Worm (Caenorhabditis elegans) whole organism, young adult: ENCODE results near the gene C54E4.4.

Experiments
- B0019.2 ChIP-seq: fragments of 200-800 bp; sonication (Bioruptor generic); conservative IDR thresholded peaks from 2 replicates; pipeline ENCODE4 v1.3.6; 2022; ENCODE audit warnings: missing genetic modification reagents, missing genetic modification characterization, missing compliant biosample characterization
- B0336.3 ChIP-seq: fragments of 200-800 bp; sonication (Bioruptor generic); IDR thresholded peaks from 2 replicates; pipeline ENCODE4 v1.3.6; 2022; ENCODE audit warnings: missing genetic modification characterization, missing compliant biosample characterization
- C17E4.6 ChIP-seq: fragments of 200-800 bp; sonication (Bioruptor generic); IDR thresholded peaks from 2 replicates; pipeline ENCODE4 v1.3.6; 2022; ENCODE audit warnings: missing genetic modification reagents, missing genetic modification characterization, missing compliant biosample characterization
- F22D6.2 ChIP-seq: sonication (generic microtip); optimal IDR thresholded peaks from 2 replicates; lab custom pipeline; 2016; ENCODE audit warnings: mild to moderate bottlenecking, missing genetic modification characterization, missing compliant biosample characterization
- F37B4.10 ChIP-seq: fragments of 200-800 bp; sonication (Bioruptor generic); IDR thresholded peaks from 2 replicates; pipeline ENCODE4 v1.3.6; 2022; ENCODE audit warnings: missing genetic modification characterization, missing compliant biosample characterization
- F39B2.1 ChIP-seq: fragments of 200-800 bp; sonication (Bioruptor generic); IDR thresholded peaks from 2 replicates; pipeline ENCODE4 v1.3.6; 2022; ENCODE audit warnings: missing genetic modification reagents, missing genetic modification characterization, missing compliant biosample characterization
- F49E8.2 ChIP-seq: sonication (generic microtip); optimal IDR thresholded peaks from 3 replicates; lab custom pipeline; 2017; ENCODE audit warnings: missing genetic modification characterization, mild to moderate bottlenecking, missing compliant biosample characterization, antibody characterized with exemption, moderate library complexity; ENCODE audit not compliant: insufficient read depth
- F52B5.7 ChIP-seq: sonication (generic microtip); optimal IDR thresholded peaks from 2 replicates; lab custom pipeline; 2016; ENCODE audit warnings: mild to moderate bottlenecking, missing genetic modification characterization, missing compliant biosample characterization
- F57C9.4 ChIP-seq: sonication (generic microtip); optimal IDR thresholded peaks from 2 replicates; lab custom pipeline; 2017; ENCODE audit warnings: mild to moderate bottlenecking, missing genetic modification characterization, missing compliant biosample characterization
- K11D2.4 ChIP-seq: fragments of 200-800 bp; sonication (Bioruptor generic); IDR thresholded peaks from 2 replicates; pipeline ENCODE4 v1.3.6; 2022; ENCODE audit warnings: missing genetic modification reagents, missing genetic modification characterization, missing compliant biosample characterization
- Y53G8AR.9 ChIP-seq: fragments of 200-800 bp; sonication (Bioruptor generic); conservative IDR thresholded peaks from 2 replicates; pipeline ENCODE4 v1.3.6; 2022; ENCODE audit warnings: missing genetic modification reagents, missing genetic modification characterization, missing compliant biosample characterization
- Y56A3A.18 ChIP-seq: fragments of 200-800 bp; sonication (Bioruptor generic); IDR thresholded peaks from 2 replicates; pipeline ENCODE4 v1.3.6; 2022; ENCODE audit warnings: missing genetic modification reagents, missing genetic modification characterization, missing compliant biosample characterization
- Y67H2A.10 ChIP-seq: fragments of 200-800 bp; sonication (Bioruptor generic); conservative IDR thresholded peaks from 2 replicates; pipeline ENCODE4 v1.3.6; 2022; ENCODE audit warnings: missing genetic modification reagents, missing genetic modification characterization, missing compliant biosample characterization
- Y95B8A.8 ChIP-seq: fragments of 200-800 bp; sonication (Bioruptor generic); IDR thresholded peaks from 2 replicates; pipeline ENCODE4 v1.3.6; 2022; ENCODE audit warnings: missing genetic modification reagents, missing genetic modification characterization, missing compliant biosample characterization
- ZK185.1 ChIP-seq: sonication (generic microtip); optimal IDR thresholded peaks from 2 replicates; lab custom pipeline; 2016; ENCODE audit warnings: mild to moderate bottlenecking, missing genetic modification characterization, missing compliant biosample characterization; ENCODE audit not compliant: poor library complexity, severe bottlenecking
- atf-7 ChIP-seq: sonication (generic microtip); optimal IDR thresholded peaks from 2 replicates; lab custom pipeline; 2017; ENCODE audit warnings: mild to moderate bottlenecking, missing genetic modification characterization, missing compliant biosample characterization
- ceh-40 ChIP-seq: fragments of 200-800 bp; sonication (Bioruptor generic); IDR thresholded peaks from 2 replicates; pipeline ENCODE4 v1.3.6; 2022; ENCODE audit warnings: missing genetic modification characterization, missing compliant biosample characterization
- die-1 ChIP-seq: sonication (generic microtip); optimal IDR thresholded peaks from 2 replicates; lab custom pipeline; 2016; ENCODE audit warnings: missing genotype, mild to moderate bottlenecking, missing genetic modification characterization, missing compliant biosample characterization
- dox-1 ChIP-seq: fragments of 200-800 bp; sonication (Bioruptor generic); IDR thresholded peaks from 2 replicates; pipeline ENCODE4 v1.3.6; 2022; ENCODE audit warnings: missing genetic modification reagents, missing genetic modification characterization, missing compliant biosample characterization
- ekl-4 ChIP-seq: fragments of 200-800 bp; sonication (Bioruptor generic); IDR thresholded peaks from 2 replicates; pipeline ENCODE4 v1.3.6; 2022; ENCODE audit warnings: missing genetic modification reagents, missing genetic modification characterization, missing compliant biosample characterization
- hmg-1.2 ChIP-seq: fragments of 200-800 bp; sonication (Bioruptor generic); IDR thresholded peaks from 2 replicates; pipeline ENCODE4 v1.3.6; 2022; ENCODE audit warnings: missing genetic modification reagents, missing genetic modification characterization, missing compliant biosample characterization
- hsf-1 ChIP-seq: fragments of 200-800 bp; sonication (Bioruptor generic); IDR thresholded peaks from 2 replicates; pipeline ENCODE4 v1.3.6; 2022; ENCODE audit warnings: missing genetic modification reagents, missing genetic modification characterization, missing compliant biosample characterization
- lag-1 ChIP-seq: fragments of 200-800 bp; sonication (Bioruptor generic); IDR thresholded peaks from 2 replicates; pipeline ENCODE4 v1.3.6; 2022; ENCODE audit warnings: missing genetic modification reagents, missing genetic modification characterization, missing compliant biosample characterization
- let-607 ChIP-seq, 2 experiments: fragments of 200-800 bp in 1 of 2; sonication (Bioruptor generic) in 1 of 2; sonication (generic microtip) in 1 of 2; optimal IDR thresholded peaks; 2 replicates each; lab custom pipeline; 2016 to 2018; ENCODE audit warnings: mild to moderate bottlenecking in 2 of 2, missing compliant biosample characterization in 2 of 2, missing genetic modification characterization in 2 of 2, moderate library complexity in 2 of 2, missing genotype in 1 of 2
- lin-40 ChIP-seq: sonication (generic microtip); optimal IDR thresholded peaks from 2 replicates; lab custom pipeline; 2016; ENCODE audit warnings: missing genetic modification characterization, mild to moderate bottlenecking, missing compliant biosample characterization, missing genotype, missing genetic modification reagents
- lin-54 ChIP-seq: fragments of 200-800 bp; sonication (Bioruptor generic); optimal IDR thresholded peaks from 2 replicates; lab custom pipeline; 2018; ENCODE audit warnings: mild to moderate bottlenecking, missing genetic modification characterization, missing compliant biosample characterization
- lir-1 ChIP-seq: fragments of 200-800 bp; sonication (Bioruptor generic); conservative IDR thresholded peaks from 2 replicates; pipeline ENCODE4 v1.3.6; 2022; ENCODE audit warnings: missing genetic modification reagents, missing genetic modification characterization, missing compliant biosample characterization
- lsl-1 ChIP-seq: fragments of 200-800 bp; sonication (Bioruptor generic); optimal IDR thresholded peaks from 2 replicates; lab custom pipeline; 2018; ENCODE audit warnings: mild to moderate bottlenecking, missing genetic modification characterization, moderate library complexity, missing compliant biosample characterization
- madf-10 ChIP-seq: sonication (generic microtip); optimal IDR thresholded peaks from 2 replicates; lab custom pipeline; 2016; ENCODE audit warnings: mild to moderate bottlenecking, missing genetic modification characterization, missing compliant biosample characterization
- madf-8 ChIP-seq: fragments of 200-800 bp; sonication (Bioruptor generic); conservative IDR thresholded peaks from 2 replicates; pipeline ENCODE4 v1.3.6; 2022; ENCODE audit warnings: missing genetic modification reagents, missing genetic modification characterization, missing compliant biosample characterization
- mel-28 ChIP-seq: sonication (generic microtip); optimal IDR thresholded peaks from 2 replicates; lab custom pipeline; 2016; ENCODE audit warnings: borderline replicate concordance, mild to moderate bottlenecking, missing genetic modification characterization, missing compliant biosample characterization
- nfyb-1 ChIP-seq: fragments of 200-800 bp; sonication (Bioruptor generic); IDR thresholded peaks from 2 replicates; pipeline ENCODE4 v1.3.6; 2022; ENCODE audit warnings: missing genetic modification reagents, missing genetic modification characterization, missing compliant biosample characterization
- nhr-80 ChIP-seq: sonication (generic microtip); optimal IDR thresholded peaks from 2 replicates; lab custom pipeline; 2016; ENCODE audit warnings: missing genetic modification characterization, missing compliant biosample characterization
- nhr-90 ChIP-seq: sonication (generic microtip); optimal IDR thresholded peaks from 2 replicates; lab custom pipeline; 2016; ENCODE audit warnings: missing genotype, mild to moderate bottlenecking, missing genetic modification characterization, missing compliant biosample characterization
- rcor-1 ChIP-seq: fragments of 200-800 bp; sonication (Bioruptor generic); IDR thresholded peaks from 2 replicates; pipeline ENCODE4 v1.3.6; 2022; ENCODE audit warnings: missing genetic modification reagents, missing genetic modification characterization, missing compliant biosample characterization
- repo-1 ChIP-seq: sonication (generic microtip); optimal IDR thresholded peaks from 2 replicates; lab custom pipeline; 2017; ENCODE audit warnings: mild to moderate bottlenecking, missing genetic modification characterization, missing compliant biosample characterization
- sdz-38 ChIP-seq: sonication (generic microtip); optimal IDR thresholded peaks from 2 replicates; lab custom pipeline; 2016; ENCODE audit warnings: missing genotype, missing genetic modification characterization, missing compliant biosample characterization
- snpc-1.1 ChIP-seq: sonication (generic microtip); optimal IDR thresholded peaks from 2 replicates; lab custom pipeline; 2017; ENCODE audit warnings: missing genetic modification characterization, mild to moderate bottlenecking, missing compliant biosample characterization, antibody characterized with exemption, moderate library complexity, missing genotype, missing genetic modification reagents; ENCODE audit not compliant: insufficient read depth
- snpc-1.3 ChIP-seq: sonication (generic microtip); optimal IDR thresholded peaks from 2 replicates; lab custom pipeline; 2017; ENCODE audit warnings: missing genetic modification characterization, mild to moderate bottlenecking, missing compliant biosample characterization, antibody characterized with exemption, moderate library complexity, missing genotype, missing genetic modification reagents; ENCODE audit not compliant: insufficient read depth
- unc-130 ChIP-seq: sonication (generic microtip); optimal IDR thresholded peaks from 2 replicates; lab custom pipeline; 2016; ENCODE audit warnings: missing genetic modification reagents, missing genetic modification characterization, missing compliant biosample characterization
- unc-62 ChIP-seq: fragments of 150-350 bp; optimal IDR thresholded peaks from 2 replicates; lab custom pipeline; 2014; ENCODE audit warnings: missing biosample characterization, missing genetic modification reagents, missing genetic modification characterization
- ztf-26 ChIP-seq: sonication (generic microtip); optimal IDR thresholded peaks from 2 replicates; lab custom pipeline; 2017; ENCODE audit warnings: missing genetic modification characterization, missing compliant biosample characterization
- ztf-28 ChIP-seq: fragments of 200-800 bp; sonication (Bioruptor generic); IDR thresholded peaks from 2 replicates; pipeline ENCODE4 v1.3.6; 2022; ENCODE audit warnings: missing genetic modification reagents, missing genetic modification characterization, missing compliant biosample characterization
- ztf-3 ChIP-seq: fragments of 200-800 bp; sonication (Bioruptor generic); optimal IDR thresholded peaks from 2 replicates; lab custom pipeline; 2018; ENCODE audit warnings: mild to moderate bottlenecking, missing genetic modification characterization, missing compliant biosample characterization
- ztf-6 ChIP-seq: fragments of 200-800 bp; sonication (Bioruptor generic); IDR thresholded peaks from 2 replicates; pipeline ENCODE4 v1.3.6; 2022; ENCODE audit warnings: missing genetic modification reagents, missing genetic modification characterization, missing compliant biosample characterization

C54E4.4 gene

DNA sequence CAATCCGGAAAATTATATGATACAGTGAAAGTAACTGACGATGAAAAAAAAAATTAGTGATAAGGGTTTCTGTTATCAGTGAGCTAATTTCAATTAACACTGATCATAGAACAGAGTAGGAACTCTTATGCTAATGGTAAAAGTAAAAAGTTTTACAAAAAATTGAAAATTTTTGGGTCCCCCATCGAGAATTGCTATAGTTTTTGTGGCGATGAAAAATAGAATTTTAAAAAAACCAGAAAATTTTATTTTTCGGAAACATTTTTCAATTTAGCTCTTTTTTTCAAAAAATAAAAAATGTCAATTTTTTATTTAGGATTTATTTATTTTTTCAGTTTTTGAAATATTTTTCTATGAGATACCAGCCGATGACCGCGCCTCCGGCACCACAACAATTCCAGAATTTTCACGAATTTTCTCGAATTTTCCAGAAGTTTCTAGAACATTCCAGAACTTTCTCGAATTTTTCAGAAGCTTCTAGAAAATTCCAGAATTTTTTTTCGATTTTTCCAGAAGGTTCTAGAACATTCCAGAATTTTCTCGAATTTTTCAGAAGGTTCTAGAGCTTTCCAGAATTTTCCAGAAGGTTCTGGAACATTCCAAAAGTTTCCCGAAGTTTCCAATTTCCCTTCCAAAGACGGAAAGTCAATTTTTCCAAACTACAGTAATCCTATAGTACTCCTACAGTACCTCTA, 54.9 kb downstream of the C54E4.4 start, which contains the start of gene C23H5.8:
C23H5.8 (minus strand) TSS at position 51 of the 695 bp plus-strand sequence.
- TF ChIP-seq sdz-38 (tag; lab: Kevin White, UChicago) (no peak), nhr-80 (no peak), ztf-26 (tag; lab: Kevin White, UChicago) (no peak), hsf-1 (GFP tag; lab: Robert Waterston, UW) (peak; percentile 96), B0019.2 (no peak), madf-10 (tag; lab: Kevin White, UChicago) (no peak), die-1 (tag; lab: Kevin White, UChicago) (no peak), ceh-40 (GFP tag; lab: Robert Waterston, UW) (0 out of 2 replicates have a peak, but pooled peaks have one; percentile 36), lin-54 (GFP tag; lab: Kevin White, UChicago) (no peak), lin-40 (tag; lab: Kevin White, UChicago) (no peak), nhr-90 (tag; lab: Kevin White, UChicago) (no peak), K11D2.4 (no peak), nfyb-1 (0 out of 2 replicates have a peak, but pooled peaks have one; percentile 11), rcor-1 (no peak), ZK185.1 (no peak), unc-62 (GFP tag; lab: Kevin White, UChicago) (no peak), repo-1 (no peak), Y53G8AR.9 (no peak), F37B4.10 (GFP tag; lab: Robert Waterston, UW) (no peak), dox-1 (GFP tag; lab: Robert Waterston, UW) (no peak), unc-130 (GFP tag; lab: Kevin White, UChicago) (no peak), lag-1 (GFP tag; lab: Robert Waterston, UW) (no peak), hmg-1.2 (no peak), madf-8 (no peak), Y56A3A.18 (GFP tag; lab: Robert Waterston, UW) (no peak), B0336.3 (GFP tag; lab: Robert Waterston, UW) (no peak)

DNA sequence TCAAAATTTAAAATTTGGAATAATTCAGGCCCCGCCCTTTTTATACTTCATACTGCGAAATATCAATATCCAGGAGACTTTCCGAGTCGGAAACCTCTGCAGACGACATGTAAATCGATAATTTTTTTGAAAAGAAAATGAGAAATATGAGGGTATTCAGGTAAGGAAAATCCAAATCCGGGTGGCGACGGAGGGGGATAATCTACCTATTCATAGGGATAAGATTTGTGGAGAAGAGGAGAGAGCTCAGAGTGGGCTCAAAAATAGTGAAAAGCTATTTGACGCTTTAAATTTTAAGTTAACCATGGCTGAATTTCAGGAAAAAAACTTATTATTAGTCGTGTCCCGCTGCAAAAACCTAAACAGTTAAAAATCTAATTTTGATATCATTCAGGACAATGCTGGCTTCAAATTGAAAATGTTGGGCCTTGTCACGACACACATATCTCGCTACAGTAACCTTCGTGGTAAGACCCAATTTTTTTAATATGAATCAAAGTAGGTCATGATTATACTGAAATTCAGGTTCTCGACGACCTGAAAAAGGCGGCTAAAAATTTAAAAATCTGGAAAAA, 57.0 kb downstream of the C54E4.4 start, which contains the start of gene che-6:
che-6 (minus strand) TSS at position 109 of the 575 bp plus-strand sequence.
- TF ChIP-seq F37B4.10 (GFP tag; lab: Robert Waterston, UW): no peak
- TF ChIP-seq snpc-1.3: no peak
- no peak for TF ChIP-seq ztf-3 (GFP tag; lab: Kevin White, UChicago)
- no peak for TF ChIP-seq F39B2.1 (GFP tag; lab: Robert Waterston, UW)
- peak; percentile 20 for TF ChIP-seq repo-1
- no peak for TF ChIP-seq lsl-1
- no peak for TF ChIP-seq Y67H2A.10 (GFP tag; lab: Robert Waterston, UW)
- no peak for TF ChIP-seq ztf-6 (GFP tag; lab: Robert Waterston, UW)
- peak; percentile 69 for TF ChIP-seq B0336.3 (GFP tag; lab: Robert Waterston, UW)
- no peak for TF ChIP-seq ekl-4 (GFP tag; lab: Robert Waterston, UW)
- TF ChIP-seq F57C9.4 (tag; lab: Kevin White, UChicago): peak; percentile 13
- TF ChIP-seq Y95B8A.8 (GFP tag; lab: Robert Waterston, UW): peak; percentile 10; the same call in 1 of the 2 replicates
- TF ChIP-seq F49E8.2: no peak
- TF ChIP-seq let-607 (tag; optimal IDR thresholded peaks at IDR 0.05; lab: Kevin White, UChicago): peak in 1 of 2 experiments; percentile 3
- peak; percentile 35 for TF ChIP-seq atf-7 (tag; lab: Kevin White, UChicago)
- TF ChIP-seq hsf-1 (GFP tag; lab: Robert Waterston, UW): no peak
- peak; percentile 72 for TF ChIP-seq nfyb-1
- peak; percentile 16 for TF ChIP-seq lin-54 (GFP tag; lab: Kevin White, UChicago)
- peak; percentile 37 for TF ChIP-seq nhr-80
- no peak for TF ChIP-seq ztf-28
- TF ChIP-seq unc-62 (GFP tag; lab: Kevin White, UChicago): no peak
- no peak for TF ChIP-seq lir-1
- TF ChIP-seq F52B5.7 (tag; lab: Kevin White, UChicago): no peak
- peak; percentile 61; the same call in 1 of the 2 replicates for TF ChIP-seq Y53G8AR.9
- no peak for TF ChIP-seq snpc-1.1 (tag; lab: Kevin White, UChicago)
- TF ChIP-seq C17E4.6 (GFP tag; lab: Robert Waterston, UW): no peak
- no peak for TF ChIP-seq unc-130 (GFP tag; lab: Kevin White, UChicago)
- TF ChIP-seq mel-28 (tag; lab: Kevin White, UChicago): no peak
- TF ChIP-seq F22D6.2 (tag; lab: Kevin White, UChicago): no peak
